Fruit fly (Drosophila melanogaster) whole organism, wandering third instar larva: ENCODE results near the gene Larp7.
A peak's percentile ranks its signal among the peaks of the same experiment; 100 is the strongest.

Experiments used
- Abd-B ChIP-seq: fragments of >200 bp; optimal IDR thresholded peaks from 2 replicates; lab custom pipeline; 2017; ENCODE audit warnings: missing biosample characterization, missing genetic modification characterization
- CG9705 ChIP-seq: fragments of 200-800 bp; sonication (Bioruptor generic); optimal IDR thresholded peaks from 2 replicates; lab custom pipeline; 2018; ENCODE audit warnings: missing biosample characterization, mild to moderate bottlenecking, missing genetic modification characterization
- Dfd ChIP-seq: fragments of >200 bp; optimal IDR thresholded peaks from 2 replicates; lab custom pipeline; 2017; ENCODE audit warnings: missing biosample characterization, missing genetic modification characterization
- Mio ChIP-seq: sonication (Bioruptor generic); optimal IDR thresholded peaks from 2 replicates; lab custom pipeline; 2016; ENCODE audit warnings: missing biosample characterization, missing genetic modification characterization
- Myc ChIP-seq: fragments of >200 bp; optimal IDR thresholded peaks from 2 replicates; lab custom pipeline; 2017
- N ChIP-seq: fragments of >200 bp; optimal IDR thresholded peaks from 2 replicates; lab custom pipeline; 2018; ENCODE audit warnings: missing biosample characterization, missing external identifiers, missing genetic modification characterization
- OdsH ChIP-seq: fragments of 200-800 bp; sonication (Bioruptor generic); optimal IDR thresholded peaks from 2 replicates; lab custom pipeline; 2016; ENCODE audit warnings: missing biosample characterization, mild to moderate bottlenecking, missing genetic modification characterization
- dl ChIP-seq, 2 experiments: fragments of 175-275, 200-275 bp in 1 of 2; fragments of 200-275 bp in 1 of 2; sonication (Bioruptor generic); optimal IDR thresholded peaks; lab custom pipeline; 2018; ENCODE audit warnings: mild to moderate bottlenecking in 2 of 2, missing biosample characterization in 2 of 2, missing genetic modification characterization in 2 of 2, moderate library complexity in 2 of 2; ENCODE audit not compliant: partially characterized antibody in 2 of 2, insufficient read depth in 1 of 2
- foxo ChIP-seq, 2 experiments: fragments of 200-800 bp; sonication (Bioruptor generic); optimal IDR thresholded peaks; 2 replicates in 1 of 2; 3 replicates in 1 of 2; lab custom pipeline; 2016 to 2017; ENCODE audit warnings: missing biosample characterization in 2 of 2, missing genetic modification characterization in 2 of 2
- fru ChIP-seq: fragments of 200-800 bp; sonication (Bioruptor generic); optimal IDR thresholded peaks from 3 replicates; lab custom pipeline; 2016; ENCODE audit warnings: missing biosample characterization, mild to moderate bottlenecking, missing genetic modification characterization
- lola ChIP-seq: fragments of >200 bp; optimal IDR thresholded peaks from 2 replicates; lab custom pipeline; 2017; ENCODE audit warnings: missing biosample characterization, missing genetic modification characterization
- sv ChIP-seq: fragments of 200-800 bp; sonication (Bioruptor generic); optimal IDR thresholded peaks from 3 replicates; lab custom pipeline; 2016; ENCODE audit warnings: missing biosample characterization, missing genetic modification characterization
- usp ChIP-seq: fragments of >200 bp; optimal IDR thresholded peaks from 2 replicates; lab custom pipeline; 2017; ENCODE audit warnings: missing biosample characterization, missing genetic modification characterization

- TF ChIP-seq OdsH (GFP tag; lab: Kevin White, UChicago) (no peak), N (GFP tag; lab: Kevin White, UChicago) (no peak), Dfd (no peak), lola (GFP tag; lab: Kevin White, UChicago) (no peak), CG9705 (no peak), sv (GFP tag; lab: Kevin White, UChicago) (no peak), foxo (GFP tag; optimal IDR thresholded peaks at IDR 0.05; lab: Kevin White, UChicago) (peak in 1 of 2 experiments; percentile 3), Abd-B (no peak), Myc (lab: Kevin White, UChicago) (no peak), usp (GFP tag; lab: Kevin White, UChicago) (no peak), fru (GFP tag; lab: Kevin White, UChicago) (no peak), dl (GFP tag; optimal IDR thresholded peaks at IDR 0.05; lab: Kevin White, UChicago; ENCODE audit: insufficient read depth in 1 of 2, partially characterized antibody in 2 of 2) (no peak), Mio (GFP tag; lab: Kevin White, UChicago) (no peak)
These were observed 23.2 kb upstream of the Larp7 start for dm6 chrX:9220434-9220833.
